Fruit fly (Drosophila melanogaster) whole organism, prepupa: ENCODE measurements around the gene CG3036.

Experiments
- Blimp-1 ChIP-seq: fragments of 200-800 bp; sonication (Bioruptor generic); optimal IDR thresholded peaks from 3 replicates; lab custom pipeline; 2017; ENCODE audit warnings: missing biosample characterization, missing genetic modification characterization, mild to moderate bottlenecking, moderate library complexity, missing genetic modification reagents
- CG10631 ChIP-seq: fragments of 200-800 bp; sonication (Bioruptor generic); optimal IDR thresholded peaks from 2 replicates; lab custom pipeline; 2016; ENCODE audit warnings: missing biosample characterization, missing genetic modification characterization
- CG10669 ChIP-seq: fragments of 200-800 bp; sonication (Bioruptor generic); optimal IDR thresholded peaks from 3 replicates; lab custom pipeline; 2018; ENCODE audit warnings: missing biosample characterization, mild to moderate bottlenecking, missing genetic modification characterization, moderate library complexity
- CG11294 ChIP-seq: fragments of 200-800 bp; sonication (Bioruptor generic); IDR thresholded peaks from 2 replicates; pipeline ENCODE4 v1.3.6; 2022; ENCODE audit warnings: missing biosample characterization, missing genetic modification characterization
- CG11902 ChIP-seq: fragments of 200-800 bp; sonication (Bioruptor generic); optimal IDR thresholded peaks from 3 replicates; lab custom pipeline; 2016; ENCODE audit warnings: missing biosample characterization, missing genetic modification characterization
- CG15336 ChIP-seq: fragments of 200-800 bp; sonication (Bioruptor generic); IDR thresholded peaks from 2 replicates; pipeline ENCODE4 v1.3.6; 2022; ENCODE audit warnings: missing biosample characterization, missing genetic modification characterization
- CG16779 ChIP-seq: fragments of 200-800 bp; sonication (Bioruptor generic); optimal IDR thresholded peaks from 3 replicates; lab custom pipeline; 2017; ENCODE audit warnings: missing biosample characterization, mild to moderate bottlenecking, missing genetic modification characterization
- CG3032 ChIP-seq: fragments of 200-800 bp; optimal IDR thresholded peaks from 2 replicates; lab custom pipeline; 2019; ENCODE audit warnings: missing biosample characterization, mild to moderate bottlenecking, missing genetic modification characterization, moderate library complexity
- CG31627 ChIP-seq: fragments of 200-800 bp; sonication (Bioruptor generic); optimal IDR thresholded peaks from 3 replicates; lab custom pipeline; 2016; ENCODE audit warnings: missing biosample characterization, missing genetic modification characterization
- CG4318 ChIP-seq: fragments of 200-800 bp; sonication (Bioruptor generic); optimal IDR thresholded peaks from 3 replicates; lab custom pipeline; 2017; ENCODE audit warnings: missing biosample characterization, mild to moderate bottlenecking, missing genetic modification characterization
- CG6163 ChIP-seq: fragments of 200-800 bp; sonication (Bioruptor generic); IDR thresholded peaks from 3 replicates; pipeline ENCODE4 v1.3.6; 2022; ENCODE audit warnings: missing biosample characterization, missing genetic modification characterization
- CG6792 ChIP-seq: fragments of 200-800 bp; sonication (Bioruptor generic); optimal IDR thresholded peaks from 3 replicates; lab custom pipeline; 2016; ENCODE audit warnings: missing biosample characterization, missing genetic modification characterization
- CG7368 ChIP-seq: fragments of 200-800 bp; sonication (Bioruptor generic); optimal IDR thresholded peaks from 3 replicates; lab custom pipeline; 2016; ENCODE audit warnings: missing biosample characterization, missing genetic modification characterization
- CG8119 ChIP-seq: fragments of 200-800 bp; sonication (Bioruptor generic); IDR thresholded peaks from 3 replicates; pipeline ENCODE4 v1.3.6; 2022; ENCODE audit warnings: missing biosample characterization, missing genetic modification characterization
- CG8319 ChIP-seq: fragments of 200-800 bp; sonication (Bioruptor generic); optimal IDR thresholded peaks from 3 replicates; lab custom pipeline; 2016; ENCODE audit warnings: missing biosample characterization, missing genetic modification characterization
- Eip75B ChIP-seq: fragments of 200-800 bp; sonication (Bioruptor generic); optimal IDR thresholded peaks from 3 replicates; lab custom pipeline; 2016; ENCODE audit warnings: missing biosample characterization, missing genetic modification characterization
- Eip78C ChIP-seq: fragments of 200-800 bp; sonication (Bioruptor generic); peaks from one replicate; lab custom pipeline; 2016; ENCODE audit warnings: missing biosample characterization, missing genetic modification characterization
- Eip93F ChIP-seq: fragments of 200-800 bp; sonication (Bioruptor generic); optimal IDR thresholded peaks from 2 replicates; lab custom pipeline; 2016; ENCODE audit warnings: missing biosample characterization, mild to moderate bottlenecking, missing genetic modification characterization
- Ets21C ChIP-seq: fragments of 200-800 bp; sonication (Bioruptor generic); optimal IDR thresholded peaks from 3 replicates; lab custom pipeline; 2016; ENCODE audit warnings: missing biosample characterization, missing genetic modification characterization
- Ets96B ChIP-seq: fragments of 200-800 bp; optimal IDR thresholded peaks from 2 replicates; lab custom pipeline; 2019; ENCODE audit warnings: missing biosample characterization, mild to moderate bottlenecking, missing genetic modification characterization, moderate library complexity
- Gug ChIP-seq: fragments of 200-800 bp; sonication (Bioruptor generic); IDR thresholded peaks from 2 replicates; pipeline ENCODE4 v1.3.6; 2022; ENCODE audit warnings: missing biosample characterization, missing genetic modification characterization
- Hr39 ChIP-seq: fragments of 200-800 bp; sonication (Bioruptor generic); optimal IDR thresholded peaks from 2 replicates; lab custom pipeline; 2016; ENCODE audit warnings: missing biosample characterization, missing genetic modification characterization
- Met ChIP-seq: fragments of 200-800 bp; sonication (Bioruptor generic); optimal IDR thresholded peaks from 3 replicates; lab custom pipeline; 2016; ENCODE audit warnings: missing biosample characterization, missing genetic modification characterization
- OdsH ChIP-seq: fragments of 200-800 bp; sonication (Bioruptor generic); optimal IDR thresholded peaks from 3 replicates; lab custom pipeline; 2016; ENCODE audit warnings: missing biosample characterization, missing genetic modification characterization
- Sox102F ChIP-seq: fragments of 200-800 bp; sonication (Bioruptor generic); optimal IDR thresholded peaks from 2 replicates; lab custom pipeline; 2016; ENCODE audit warnings: missing biosample characterization, mild to moderate bottlenecking, missing genetic modification characterization
- Sox14 ChIP-seq: fragments of 200-800 bp; sonication (Bioruptor generic); optimal IDR thresholded peaks from 3 replicates; lab custom pipeline; 2016; ENCODE audit warnings: missing biosample characterization, missing genetic modification characterization
- Sox15 ChIP-seq: fragments of 200-800 bp; sonication (Bioruptor generic); optimal IDR thresholded peaks from 3 replicates; lab custom pipeline; 2016; ENCODE audit warnings: missing biosample characterization, missing genetic modification characterization
- achi ChIP-seq: fragments of 200-800 bp; sonication (Bioruptor generic); optimal IDR thresholded peaks from 3 replicates; lab custom pipeline; 2016; ENCODE audit warnings: missing biosample characterization, missing genetic modification characterization
- acj6 ChIP-seq: fragments of 200-800 bp; sonication (Bioruptor generic); optimal IDR thresholded peaks from 3 replicates; lab custom pipeline; 2016; ENCODE audit warnings: missing biosample characterization, missing genetic modification characterization
- cyc ChIP-seq: fragments of 200-800 bp; sonication (Bioruptor generic); optimal IDR thresholded peaks from 3 replicates; lab custom pipeline; 2016; ENCODE audit warnings: missing biosample characterization, missing genetic modification characterization
- dac ChIP-seq: fragments of 200-800 bp; sonication (Bioruptor generic); optimal IDR thresholded peaks from 2 replicates; lab custom pipeline; 2017; ENCODE audit warnings: missing biosample characterization, mild to moderate bottlenecking, missing genetic modification characterization
- dsx ChIP-seq: fragments of 200-800 bp; optimal IDR thresholded peaks from 3 replicates; lab custom pipeline; 2019; ENCODE audit warnings: missing biosample characterization, mild to moderate bottlenecking, missing genetic modification characterization, moderate library complexity; ENCODE audit not compliant: poor library complexity, severe bottlenecking
- esn ChIP-seq: fragments of 200-800 bp; sonication (Bioruptor generic); optimal IDR thresholded peaks from 2 replicates; lab custom pipeline; 2016; ENCODE audit warnings: missing biosample characterization, mild to moderate bottlenecking, missing genetic modification characterization, moderate library complexity
- fkh ChIP-seq: fragments of 200-800 bp; sonication (Bioruptor generic); optimal IDR thresholded peaks from 3 replicates; lab custom pipeline; 2017; ENCODE audit warnings: missing biosample characterization, mild to moderate bottlenecking, missing genetic modification characterization, moderate library complexity
- lz ChIP-seq: fragments of 200-800 bp; sonication (Bioruptor generic); optimal IDR thresholded peaks from 3 replicates; lab custom pipeline; 2016; ENCODE audit warnings: missing biosample characterization, missing genetic modification characterization
- net ChIP-seq: fragments of 200-800 bp; sonication (Bioruptor generic); optimal IDR thresholded peaks from 3 replicates; lab custom pipeline; 2016; ENCODE audit warnings: missing biosample characterization, missing genetic modification characterization
- pdm3 ChIP-seq: fragments of 200-800 bp; sonication (Bioruptor generic); optimal IDR thresholded peaks from 3 replicates; lab custom pipeline; 2016; ENCODE audit warnings: missing biosample characterization, missing genetic modification characterization
- salr ChIP-seq, 2 experiments: fragments of 200-800 bp; sonication (Bioruptor generic); optimal IDR thresholded peaks; 3 replicates each; lab custom pipeline; 2016 to 2018; ENCODE audit warnings: missing biosample characterization in 2 of 2, missing genetic modification characterization in 2 of 2, mild to moderate bottlenecking in 1 of 2
- spab ChIP-seq: fragments of 200-800 bp; sonication (Bioruptor generic); optimal IDR thresholded peaks from 2 replicates; lab custom pipeline; 2017; ENCODE audit warnings: missing biosample characterization, mild to moderate bottlenecking, missing genetic modification characterization, missing genetic modification reagents
- svp ChIP-seq: fragments of 200-800 bp; sonication (Bioruptor generic); peaks from one replicate; lab custom pipeline; 2016; ENCODE audit warnings: missing biosample characterization, missing genetic modification characterization
- topi ChIP-seq: fragments of 200-800 bp; sonication (Bioruptor generic); optimal IDR thresholded peaks from 3 replicates; lab custom pipeline; 2016; ENCODE audit warnings: missing biosample characterization, missing genetic modification characterization
- vri ChIP-seq: fragments of 200-800 bp; sonication (Bioruptor generic); optimal IDR thresholded peaks from 3 replicates; lab custom pipeline; 2016; ENCODE audit warnings: missing biosample characterization, mild to moderate bottlenecking, missing genetic modification characterization

CG3036 gene

DNA sequence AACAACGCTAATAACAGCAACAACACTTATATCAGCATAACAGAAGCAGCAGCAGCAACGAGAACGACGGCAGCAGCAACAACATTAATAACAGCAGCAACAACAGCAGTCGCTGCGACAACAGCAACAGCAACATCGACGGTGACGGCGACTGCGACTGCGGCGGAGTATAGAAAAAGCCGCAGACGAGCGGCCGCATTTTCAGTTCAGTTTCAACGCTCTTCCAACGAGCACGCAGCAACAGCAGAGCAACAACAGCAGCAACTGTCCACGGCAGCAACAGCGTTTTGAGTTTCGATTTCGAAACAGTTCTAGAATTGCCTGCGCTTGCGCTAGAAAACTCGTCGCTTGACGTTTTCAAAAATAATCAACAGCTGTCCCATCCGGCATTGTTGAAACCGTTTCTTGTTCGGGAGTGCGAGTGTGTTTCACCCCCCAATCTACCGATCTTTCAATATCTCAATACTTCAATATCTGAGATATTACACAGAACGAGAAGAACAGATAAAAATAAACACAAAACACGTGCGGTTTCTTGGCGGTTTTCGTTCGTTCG is at the start of gene CG3036 (continued):
- TF ChIP-seq fkh (GFP tag; lab: Kevin White, UChicago) = peak; percentile 25
- no peak for TF ChIP-seq Blimp-1
- no peak for TF ChIP-seq CG6792 (GFP tag; lab: Kevin White, UChicago)
- TF ChIP-seq svp (GFP tag; lab: Kevin White, UChicago) = peak; percentile 84
- TF ChIP-seq Met = peak; percentile 15
- TF ChIP-seq acj6 (GFP tag; lab: Kevin White, UChicago) = no peak
- peak; percentile 2 for TF ChIP-seq esn (GFP tag; lab: Kevin White, UChicago)
- no peak for TF ChIP-seq Ets21C
- TF ChIP-seq, all 60 proteins: peak for 22

DNA sequence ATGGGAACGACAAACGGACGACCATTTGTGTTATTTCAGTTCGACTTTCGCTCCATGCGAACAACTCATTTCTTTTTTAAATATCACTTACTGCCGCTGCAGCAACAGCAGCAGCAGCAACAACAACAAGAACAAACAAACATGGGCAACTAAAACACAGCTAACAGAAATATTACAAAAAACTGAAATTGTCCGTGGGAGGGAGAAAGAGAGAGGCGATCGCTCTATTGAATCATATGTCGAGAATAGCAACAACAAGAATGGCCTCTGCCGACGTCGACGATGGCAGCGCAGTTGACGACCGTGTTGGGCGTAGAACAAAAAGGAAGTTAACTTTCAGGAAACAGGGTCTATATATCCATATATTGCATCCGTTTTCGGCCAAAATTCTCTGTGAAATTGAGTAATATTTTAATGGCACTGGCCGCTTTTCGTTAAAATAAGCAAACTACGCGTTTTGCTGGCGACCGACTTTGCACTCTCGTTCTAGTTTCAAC is 45.2 kb upstream of the CG3036 start:
- peak; percentile 57 for TF ChIP-seq vri
- no peak for TF ChIP-seq net
- peak; percentile 35 for TF ChIP-seq fkh (GFP tag; lab: Kevin White, UChicago)
- TF ChIP-seq CG15336 (GFP tag; lab: Robert Waterston, UW) = 0 out of 2 replicates have a peak, but pooled peaks have one; percentile 10
- TF ChIP-seq, all 60 proteins: peak for 3

DNA sequence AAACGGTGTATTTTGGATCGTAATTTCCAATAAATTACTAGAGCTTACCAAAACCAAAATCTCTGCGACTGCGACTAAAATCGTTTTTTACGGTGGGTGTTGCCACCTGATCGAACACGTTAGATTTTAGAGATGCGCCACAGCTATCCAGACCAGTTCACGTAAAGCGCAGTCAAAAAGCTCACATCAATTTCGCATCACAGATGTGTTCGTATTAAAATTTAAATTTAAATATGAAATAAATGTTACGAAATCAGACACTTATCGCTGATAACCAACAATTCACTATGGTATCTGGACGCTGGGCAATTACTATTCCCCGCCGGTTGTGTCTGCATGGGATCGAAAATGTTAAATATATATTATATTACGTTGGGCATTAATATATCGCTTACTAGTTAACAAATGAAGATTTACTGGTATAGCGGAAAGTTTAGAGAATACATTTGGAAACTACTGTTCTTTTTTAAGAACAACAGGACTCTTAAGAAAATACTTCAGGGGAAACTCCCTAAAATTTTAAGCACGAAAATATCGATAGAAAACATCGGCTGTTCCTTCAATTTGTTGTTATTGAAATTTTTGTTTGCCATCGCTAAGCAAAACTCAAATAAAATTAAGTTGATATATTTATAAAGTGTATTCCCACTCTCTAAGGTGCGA is 44.6 kb upstream of the CG3036 start, which contains the start of the genes mxt and CG11927:
mxt (minus strand) TSS at position 105 of the 663 bp plus-strand sequence.
CG11927 (plus strand) TSS at position 576 of the 663 bp plus-strand sequence.
- TF ChIP-seq Eip93F (GFP tag; lab: Kevin White, UChicago) (peak; percentile 60), CG3032 (tag; lab: Kevin White, UChicago) (peak; percentile 17), Gug (GFP tag; lab: Robert Waterston, UW) (no peak), dsx (GFP tag; lab: Kevin White, UChicago) (no peak), cyc (GFP tag; lab: Kevin White, UChicago) (peak; percentile 37), Eip78C (GFP tag; lab: Kevin White, UChicago) (peak; percentile 74), Sox14 (GFP tag; lab: Kevin White, UChicago) (no peak), acj6 (GFP tag; lab: Kevin White, UChicago) (no peak), CG8319 (GFP tag; lab: Kevin White, UChicago) (no peak), net (no peak), CG7368 (no peak), topi (no peak), Sox15 (peak; percentile 9), CG31627 (GFP tag; lab: Kevin White, UChicago) (peak; percentile 54), lz (GFP tag; lab: Kevin White, UChicago) (peak; percentile 44), Hr39 (peak; percentile 47), OdsH (GFP tag; lab: Kevin White, UChicago) (peak; percentile 49), pdm3 (GFP tag; lab: Kevin White, UChicago) (no peak), esn (GFP tag; lab: Kevin White, UChicago) (peak; percentile 59), Eip75B (GFP tag; lab: Kevin White, UChicago) (no peak)

DNA sequence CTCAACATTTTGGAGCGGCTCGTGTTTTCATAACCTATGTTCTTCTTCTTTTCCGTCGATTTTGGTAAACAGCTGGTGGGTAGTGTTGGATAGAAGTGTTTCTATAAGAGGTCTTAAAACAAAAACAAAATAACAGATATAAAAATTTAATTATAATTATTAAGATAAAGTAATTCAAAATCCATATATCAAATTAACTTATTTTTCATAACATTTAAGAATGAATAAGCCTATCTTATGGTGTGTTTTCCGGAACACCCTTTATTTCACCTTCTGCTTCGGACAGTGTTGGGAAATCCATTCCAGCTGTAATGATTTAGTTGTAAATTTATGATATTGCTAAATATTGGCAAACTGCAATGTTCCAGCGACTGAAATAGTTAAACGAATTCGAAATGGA is 41.6 kb upstream of the CG3036 start, which contains the start of the genes mRpS2 and Mon1:
mRpS2 (minus strand) TSS at position 64 of the 400 bp plus-strand sequence.
Mon1 (plus strand) TSS at position 286 of the 400 bp plus-strand sequence.
- peak; percentile 79 for TF ChIP-seq Blimp-1
- TF ChIP-seq salr (GFP tag; optimal IDR thresholded peaks at IDR 0.05; lab: Kevin White, UChicago) = peak; percentile 83 to 87
- TF ChIP-seq dac = peak; percentile 87
- TF ChIP-seq fkh (GFP tag; lab: Kevin White, UChicago) = peak; percentile 73
- TF ChIP-seq CG8319 (GFP tag; lab: Kevin White, UChicago) = peak; percentile 90
- TF ChIP-seq CG6163 (GFP tag; lab: Robert Waterston, UW) = peak; percentile 94
- peak; percentile 91 for TF ChIP-seq CG11902 (GFP tag; lab: Kevin White, UChicago)
- TF ChIP-seq dsx (GFP tag; lab: Kevin White, UChicago) = peak; percentile 85
- peak; percentile 95 for TF ChIP-seq Gug (GFP tag; lab: Robert Waterston, UW)
- TF ChIP-seq CG11294 (GFP tag; lab: Robert Waterston, UW) = peak; percentile 93
- TF ChIP-seq CG10669 = peak; percentile 98
- peak; percentile 76 for TF ChIP-seq vri
- TF ChIP-seq CG16779 (tag; lab: Kevin White, UChicago) = no peak
- peak; percentile 91 for TF ChIP-seq pdm3 (GFP tag; lab: Kevin White, UChicago)
- peak; percentile 88 for TF ChIP-seq Sox102F (GFP tag; lab: Kevin White, UChicago)
- peak; percentile 91 for TF ChIP-seq lz (GFP tag; lab: Kevin White, UChicago)
- peak; percentile 88 for TF ChIP-seq net
- no peak for TF ChIP-seq svp (GFP tag; lab: Kevin White, UChicago)
- TF ChIP-seq acj6 (GFP tag; lab: Kevin White, UChicago) = peak; percentile 93
- TF ChIP-seq Eip75B (GFP tag; lab: Kevin White, UChicago) = peak; percentile 87
- no peak for TF ChIP-seq CG4318
- peak; percentile 81 for TF ChIP-seq spab (GFP tag; lab: Kevin White, UChicago)
- peak; percentile 92 for TF ChIP-seq achi
- TF ChIP-seq Ets96B (tag; lab: Kevin White, UChicago) = peak; percentile 91
- TF ChIP-seq CG3032 (tag; lab: Kevin White, UChicago) = peak; percentile 96
- peak; percentile 97 for TF ChIP-seq CG10631 (GFP tag; lab: Kevin White, UChicago)
- peak; percentile 95 for TF ChIP-seq CG8119 (GFP tag; lab: Robert Waterston, UW)
